Fruit fly (Drosophila melanogaster): Measurements from ENCODE around the gene mol.
A peak's percentile ranks its signal among the peaks of the same experiment; 100 is the strongest.

DNA sequence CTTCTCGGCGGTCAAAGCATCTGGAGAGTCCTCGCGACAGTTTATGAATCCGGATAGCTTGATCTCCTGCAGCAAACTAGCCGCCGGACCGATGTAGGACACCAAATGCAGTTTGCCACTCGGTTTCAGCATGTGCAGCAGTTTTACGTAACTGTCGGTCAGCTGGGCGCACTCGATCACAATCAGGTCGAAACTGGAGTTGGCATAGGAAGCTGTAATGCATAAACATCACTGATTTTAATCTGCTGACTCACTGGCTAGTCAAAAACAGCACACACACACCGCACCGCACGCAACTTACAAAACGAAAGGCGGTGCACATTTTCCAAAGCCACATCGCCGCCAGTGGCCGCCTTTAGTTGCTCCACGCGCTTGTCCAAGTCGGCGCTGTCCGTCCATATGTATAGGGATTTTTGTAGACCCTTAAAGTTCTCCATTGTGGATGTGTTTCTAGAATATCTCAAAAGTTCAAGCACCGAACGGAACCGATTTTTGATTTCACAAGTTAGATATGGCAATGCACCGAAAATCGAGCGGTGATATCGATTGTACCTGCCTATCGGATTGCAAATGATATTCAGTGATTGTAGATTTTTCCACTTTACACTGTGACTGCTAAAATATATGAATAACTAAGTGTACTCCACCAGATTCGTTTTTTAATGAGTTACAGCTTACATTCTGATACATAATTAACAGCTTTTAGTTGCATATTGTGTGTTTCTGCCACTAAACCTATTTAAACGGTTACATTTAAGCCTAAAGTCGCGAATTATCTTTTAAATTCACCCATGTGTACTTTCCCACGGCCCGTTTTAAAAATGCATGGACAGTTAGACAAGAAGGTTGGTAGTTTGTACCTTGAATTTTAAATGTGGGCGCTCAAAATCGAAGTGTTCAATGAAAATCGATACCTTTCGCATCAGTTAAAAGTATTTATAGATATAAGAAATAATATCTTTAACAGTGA, 41.3 kb upstream of the mol start, which contains the start of gene CIAPIN1:
- TF ChIP-seq bab1 (GFP tag; optimal IDR thresholded peaks at IDR 0.05) (no peak), kay (GFP tag; ENCODE audit: borderline replicate concordance) (peak; percentile 38), cic (GFP tag; optimal IDR thresholded peaks at IDR 0.05) (no peak), Hr96 (GFP tag; optimal IDR thresholded peaks at IDR 0.05) (no peak), CG12768 (GFP tag; optimal IDR thresholded peaks at IDR 0.05) (no peak), CG33017 (tag; optimal IDR thresholded peaks at IDR 0.05) (no peak)

Data from whole organism, adult.